Worm (Caenorhabditis elegans) whole organism, L2 larva: Measurements from ENCODE around the gene gnrr-4.
A peak's percentile ranks its signal among the peaks of the same experiment; 100 is the strongest.

Experiments used
- C34F6.9 ChIP-seq: fragments of 150-350 bp; optimal IDR thresholded peaks from 2 replicates; lab custom pipeline; 2014; ENCODE audit warnings: missing biosample characterization, missing genetic modification characterization
- F13H6.1 ChIP-seq: sonication (generic microtip); optimal IDR thresholded peaks from 2 replicates; lab custom pipeline; 2016; ENCODE audit warnings: missing genetic modification characterization, missing compliant biosample characterization
- R02D3.7 ChIP-seq: fragments of 150-350 bp; optimal IDR thresholded peaks from 2 replicates; lab custom pipeline; 2014; ENCODE audit warnings: missing biosample characterization, missing genetic modification characterization
- Y55F3AM.14 ChIP-seq: fragments of 200-800 bp; sonication (Bioruptor generic); optimal IDR thresholded peaks from 2 replicates; lab custom pipeline; 2018; ENCODE audit warnings: mild to moderate bottlenecking, missing genetic modification characterization, missing compliant biosample characterization
- ZK546.5 ChIP-seq: sonication (generic microtip); optimal IDR thresholded peaks from 2 replicates; lab custom pipeline; 2017; ENCODE audit warnings: missing biosample characterization, missing genetic modification characterization
- alr-1 ChIP-seq: fragments of 150-350 bp; optimal IDR thresholded peaks from 2 replicates; lab custom pipeline; 2014; ENCODE audit warnings: missing biosample characterization, missing genetic modification characterization
- aly-2 ChIP-seq: fragments of 150-350 bp; optimal IDR thresholded peaks from 2 replicates; lab custom pipeline; 2014; ENCODE audit warnings: missing biosample characterization, missing genetic modification characterization
- ama-1 ChIP-seq: fragments of 150-350 bp; optimal IDR thresholded peaks from 2 replicates; lab custom pipeline; 2018; ENCODE audit warnings: inconsistent platforms
- blmp-1 ChIP-seq: sonication (generic microtip); optimal IDR thresholded peaks from 2 replicates; lab custom pipeline; 2017; ENCODE audit warnings: missing genetic modification characterization, mild to moderate bottlenecking, missing compliant biosample characterization, antibody characterized with exemption, moderate library complexity; ENCODE audit not compliant: insufficient read depth
- ceh-16 ChIP-seq: fragments of 150-350 bp; optimal IDR thresholded peaks from 2 replicates; lab custom pipeline; 2014; ENCODE audit warnings: missing biosample characterization, missing genetic modification characterization
- ceh-82 ChIP-seq: fragments of 150-350 bp; optimal IDR thresholded peaks from 2 replicates; lab custom pipeline; 2014; ENCODE audit warnings: missing biosample characterization, missing genetic modification characterization
- crh-2 ChIP-seq: sonication (generic microtip); optimal IDR thresholded peaks from 2 replicates; lab custom pipeline; 2017; ENCODE audit warnings: missing biosample characterization, missing genetic modification characterization
- egl-27 ChIP-seq: sonication (generic microtip); optimal IDR thresholded peaks from 3 replicates; lab custom pipeline; 2017; ENCODE audit warnings: missing biosample characterization, missing genetic modification reagents, missing genetic modification characterization
- elt-1 ChIP-seq: fragments of 150-350 bp; optimal IDR thresholded peaks from 2 replicates; lab custom pipeline; 2014; ENCODE audit warnings: missing biosample characterization, missing genetic modification characterization
- elt-3 ChIP-seq: sonication (generic microtip); optimal IDR thresholded peaks from 2 replicates; lab custom pipeline; 2017; ENCODE audit warnings: missing biosample characterization, missing genetic modification characterization
- fos-1 ChIP-seq: fragments of 150-350 bp; optimal IDR thresholded peaks from 2 replicates; lab custom pipeline; 2014; ENCODE audit warnings: missing biosample characterization, missing genetic modification characterization
- lin-11 ChIP-seq: fragments of 150-350 bp; sonication (generic microtip); optimal IDR thresholded peaks from 2 replicates; lab custom pipeline; 2014; ENCODE audit warnings: missing biosample characterization, missing genetic modification characterization, inconsistent platforms, mixed read lengths
- lin-39 ChIP-seq: fragments of 150-350 bp; optimal IDR thresholded peaks from 2 replicates; lab custom pipeline; 2014; ENCODE audit warnings: missing biosample characterization, missing genetic modification reagents, missing genetic modification characterization
- lsy-2 ChIP-seq, 2 experiments: fragments of 150-350 bp in 1 of 2; sonication (generic microtip) in 1 of 2; optimal IDR thresholded peaks; 2 replicates each; lab custom pipeline; 2014 to 2017; ENCODE audit warnings: missing biosample characterization in 2 of 2, missing genetic modification characterization in 2 of 2
- mab-5 ChIP-seq: fragments of 150-350 bp; optimal IDR thresholded peaks from 2 replicates; lab custom pipeline; 2014; ENCODE audit warnings: missing biosample characterization, missing genetic modification characterization
- mbf-1 ChIP-seq: sonication (generic microtip); optimal IDR thresholded peaks from 2 replicates; lab custom pipeline; 2017; ENCODE audit warnings: missing biosample characterization, missing genetic modification characterization
- mdl-1 ChIP-seq, 2 experiments: fragments of 150-350 bp in 1 of 2; sonication (generic microtip) in 1 of 2; optimal IDR thresholded peaks; 2 replicates each; lab custom pipeline; 2017; ENCODE audit warnings: missing biosample characterization in 2 of 2, missing genetic modification characterization in 2 of 2
- nhr-10 ChIP-seq: sonication (generic microtip); optimal IDR thresholded peaks from 2 replicates; lab custom pipeline; 2017; ENCODE audit warnings: missing biosample characterization, missing genetic modification characterization
- nhr-11 ChIP-seq: fragments of 150-350 bp; optimal IDR thresholded peaks from 2 replicates; lab custom pipeline; 2014; ENCODE audit warnings: missing biosample characterization, missing genetic modification characterization
- nhr-12 ChIP-seq: fragments of 150-350 bp; optimal IDR thresholded peaks from 2 replicates; lab custom pipeline; 2014; ENCODE audit warnings: missing biosample characterization, missing genetic modification characterization
- nhr-129 ChIP-seq: fragments of 150-350 bp; optimal IDR thresholded peaks from 2 replicates; lab custom pipeline; 2014; ENCODE audit warnings: missing biosample characterization, missing genetic modification characterization
- nhr-21 ChIP-seq: fragments of 150-350 bp; optimal IDR thresholded peaks from 2 replicates; lab custom pipeline; 2014; ENCODE audit warnings: missing biosample characterization, missing genetic modification characterization
- nhr-23 ChIP-seq: fragments of 150-350 bp; optimal IDR thresholded peaks from 2 replicates; lab custom pipeline; 2014; ENCODE audit warnings: missing biosample characterization, missing genetic modification reagents, missing genetic modification characterization
- nhr-25 ChIP-seq: fragments of 150-350 bp; sonication (generic microtip); optimal IDR thresholded peaks from 3 replicates; lab custom pipeline; 2014; ENCODE audit warnings: missing biosample characterization, missing genetic modification characterization
- nhr-6 ChIP-seq: fragments of 150-350 bp; optimal IDR thresholded peaks from 2 replicates; lab custom pipeline; 2014; ENCODE audit warnings: missing biosample characterization, missing genetic modification characterization
- nhr-77 ChIP-seq: fragments of 150-350 bp; optimal IDR thresholded peaks from 2 replicates; lab custom pipeline; 2014; ENCODE audit warnings: missing biosample characterization, missing genetic modification characterization
- peb-1 ChIP-seq: fragments of 150-350 bp; optimal IDR thresholded peaks from 2 replicates; lab custom pipeline; 2014; ENCODE audit warnings: missing biosample characterization, missing genetic modification characterization
- sem-4 ChIP-seq: fragments of 150-350 bp; optimal IDR thresholded peaks from 2 replicates; lab custom pipeline; 2014; ENCODE audit warnings: missing biosample characterization, missing genetic modification reagents, missing genetic modification characterization
- skn-1 ChIP-seq: sonication (generic microtip); optimal IDR thresholded peaks from 2 replicates; lab custom pipeline; 2017; ENCODE audit warnings: missing biosample characterization, missing genetic modification characterization
- sma-3 ChIP-seq: sonication (generic microtip); optimal IDR thresholded peaks from 2 replicates; lab custom pipeline; 2016; ENCODE audit warnings: missing genetic modification reagents, missing genetic modification characterization, missing compliant biosample characterization
- sma-9 ChIP-seq, 2 experiments: fragments of 150-350 bp in 1 of 2; sonication (generic microtip) in 1 of 2; optimal IDR thresholded peaks; 2 replicates each; lab custom pipeline; 2014 to 2016; ENCODE audit warnings: missing genetic modification characterization in 2 of 2, mild to moderate bottlenecking in 1 of 2, missing biosample characterization in 1 of 2, missing compliant biosample characterization in 1 of 2, missing genetic modification reagents in 1 of 2, moderate library complexity in 1 of 2
- snpc-4 ChIP-seq: fragments of 150-350 bp; optimal IDR thresholded peaks from 2 replicates; lab custom pipeline; 2014; ENCODE audit warnings: missing biosample characterization, missing genetic modification characterization
- unc-39 ChIP-seq: fragments of 150-350 bp; optimal IDR thresholded peaks from 2 replicates; lab custom pipeline; 2014; ENCODE audit warnings: missing biosample characterization, missing genetic modification characterization
- unc-55 ChIP-seq: fragments of 150-350 bp; sonication (generic microtip); optimal IDR thresholded peaks from 3 replicates; lab custom pipeline; 2014; ENCODE audit warnings: missing biosample characterization, missing genetic modification reagents, missing genetic modification characterization
- unc-62 ChIP-seq: fragments of 150-350 bp; optimal IDR thresholded peaks from 2 replicates; lab custom pipeline; 2014; ENCODE audit warnings: missing biosample characterization, missing genetic modification reagents, missing genetic modification characterization
- zag-1 ChIP-seq: fragments of 150-350 bp; optimal IDR thresholded peaks from 2 replicates; lab custom pipeline; 2014; ENCODE audit warnings: missing biosample characterization, missing genetic modification characterization
- ztf-1 ChIP-seq: fragments of 200-800 bp; sonication (Bioruptor generic); conservative IDR thresholded peaks from 2 replicates; pipeline ENCODE4 v1.3.6; 2022; ENCODE audit warnings: missing genetic modification characterization, missing compliant biosample characterization
- ztf-11 ChIP-seq: sonication (generic microtip); optimal IDR thresholded peaks from 2 replicates; lab custom pipeline; 2017; ENCODE audit warnings: missing biosample characterization, missing genetic modification characterization
- ztf-4 ChIP-seq: fragments of 150-350 bp; optimal IDR thresholded peaks from 2 replicates; lab custom pipeline; 2014; ENCODE audit warnings: missing biosample characterization, missing genetic modification characterization

Gene gnrr-4

DNA sequence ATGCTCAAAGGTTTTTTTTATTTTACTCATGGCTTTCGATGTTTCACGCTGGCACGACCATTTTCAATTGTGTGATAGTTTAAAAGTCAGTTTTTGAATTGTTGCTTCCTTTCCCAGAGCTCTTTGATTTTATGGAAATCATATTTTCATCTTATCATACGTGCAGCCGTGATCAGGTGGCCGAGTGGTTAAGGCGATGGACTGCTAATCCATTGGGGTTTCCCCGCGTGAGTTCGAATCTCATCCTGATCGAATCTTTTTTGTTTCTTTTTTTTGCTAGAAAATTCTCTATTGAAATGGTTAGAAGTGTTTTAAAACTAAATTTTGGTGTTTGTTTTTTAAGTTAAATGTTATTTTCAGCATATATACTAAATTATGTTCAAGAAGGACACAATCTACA lies 33.9 kb downstream of the gnrr-4 start:
- TF ChIP-seq nhr-129 (no peak), lin-39 (tag; lab: Kevin White, UChicago) (no peak), fos-1 (tag; lab: Kevin White, UChicago) (no peak), unc-55 (GFP tag; lab: Kevin White, UChicago) (no peak), sem-4 (tag; lab: Kevin White, UChicago) (no peak), ceh-82 (tag; lab: Kevin White, UChicago) (no peak)

DNA sequence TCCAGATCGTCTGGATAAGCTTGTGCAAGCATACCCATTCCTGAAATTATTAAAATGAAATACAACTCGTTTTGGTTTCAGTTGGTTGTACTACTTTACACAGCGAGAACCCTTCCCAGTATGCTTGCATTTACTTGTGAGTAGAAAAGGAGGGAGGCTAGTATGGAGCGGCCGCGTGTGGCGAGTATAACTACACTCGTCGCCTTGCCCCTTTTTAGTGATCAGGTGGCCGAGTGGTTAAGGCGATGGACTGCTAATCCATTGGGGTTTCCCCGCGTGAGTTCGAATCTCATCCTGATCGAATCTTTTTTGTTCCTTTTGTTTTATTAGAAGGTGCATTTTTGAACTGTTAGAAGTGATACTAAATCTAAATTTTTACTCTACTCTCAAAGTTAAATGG lies 35.3 kb downstream of the gnrr-4 start:
- no peak for TF ChIP-seq ama-1 (lab: Kevin White, UChicago)
- no peak for TF ChIP-seq nhr-11 (tag; lab: Kevin White, UChicago)
- no peak for TF ChIP-seq nhr-77
- no peak for TF ChIP-seq ZK546.5 (tag; lab: Kevin White, UChicago)
- no peak for TF ChIP-seq nhr-6 (tag; lab: Kevin White, UChicago)
- TF ChIP-seq nhr-21: peak; percentile 42
- no peak for TF ChIP-seq nhr-25 (tag; lab: Kevin White, UChicago)
- no peak for TF ChIP-seq nhr-10 (tag; lab: Kevin White, UChicago)
- TF ChIP-seq nhr-23: no peak
- peak; percentile 3 for TF ChIP-seq Y55F3AM.14
- no peak for TF ChIP-seq ztf-1
- peak in 1 of 2 experiments; percentile 23 for TF ChIP-seq lsy-2 (tag; optimal IDR thresholded peaks at IDR 0.05; lab: Kevin White, UChicago)
- TF ChIP-seq nhr-12: no peak
- no peak for TF ChIP-seq R02D3.7
- no peak for TF ChIP-seq ceh-82 (tag; lab: Kevin White, UChicago)
- no peak for TF ChIP-seq elt-3 (tag; lab: Kevin White, UChicago)
- peak; percentile 36 for TF ChIP-seq fos-1 (tag; lab: Kevin White, UChicago)
- no peak for TF ChIP-seq unc-55 (GFP tag; lab: Kevin White, UChicago)
- peak; percentile 44 for TF ChIP-seq sma-3 (GFP tag; lab: Kevin White, UChicago)
- TF ChIP-seq sem-4 (tag; lab: Kevin White, UChicago): no peak
- no peak for TF ChIP-seq skn-1 (tag; lab: Kevin White, UChicago)
- TF ChIP-seq mbf-1 (tag; lab: Kevin White, UChicago): no peak
- peak; percentile 58 for TF ChIP-seq nhr-129
- TF ChIP-seq lin-11: peak; percentile 4
- TF ChIP-seq peb-1 (tag; lab: Kevin White, UChicago): no peak
- TF ChIP-seq alr-1 (tag; lab: Kevin White, UChicago): no peak
- no peak for TF ChIP-seq unc-62 (GFP tag; lab: Kevin White, UChicago)
- TF ChIP-seq mdl-1 (tag; optimal IDR thresholded peaks at IDR 0.05; lab: Kevin White, UChicago): no peak
- TF ChIP-seq C34F6.9 (tag; lab: Kevin White, UChicago): peak; percentile 17
- TF ChIP-seq ceh-16: no peak
- peak; percentile 41 for TF ChIP-seq mab-5
- no peak for TF ChIP-seq zag-1 (tag; lab: Kevin White, UChicago)
- TF ChIP-seq F13H6.1 (tag; lab: Kevin White, UChicago): peak; percentile 39
- peak; percentile 72 for TF ChIP-seq sma-9 (GFP tag; optimal IDR thresholded peaks at IDR 0.05; lab: Kevin White, UChicago)
- no peak for TF ChIP-seq sma-9 (tag; optimal IDR thresholded peaks at IDR 0.05; lab: Kevin White, UChicago)
- no peak for TF ChIP-seq unc-39 (tag; lab: Kevin White, UChicago)
- no peak for TF ChIP-seq lin-39 (tag; lab: Kevin White, UChicago)
- no peak for TF ChIP-seq ztf-4
- no peak for TF ChIP-seq blmp-1 (tag; lab: Kevin White, UChicago)
- TF ChIP-seq elt-1: no peak
- TF ChIP-seq ztf-11: no peak
- no peak for TF ChIP-seq egl-27 (tag; lab: Kevin White, UChicago)
- no peak for TF ChIP-seq snpc-4 (tag; lab: Kevin White, UChicago)
- TF ChIP-seq crh-2 (tag; lab: Kevin White, UChicago): peak; percentile 9

- TF ChIP-seq elt-1 (no peak), ama-1 (lab: Kevin White, UChicago) (no peak), elt-3 (tag; lab: Kevin White, UChicago) (no peak), nhr-11 (tag; lab: Kevin White, UChicago) (no peak), ceh-82 (tag; lab: Kevin White, UChicago) (no peak), C34F6.9 (tag; lab: Kevin White, UChicago) (no peak), fos-1 (tag; lab: Kevin White, UChicago) (no peak), peb-1 (tag; lab: Kevin White, UChicago) (no peak), nhr-6 (tag; lab: Kevin White, UChicago) (no peak), aly-2 (no peak), egl-27 (tag; lab: Kevin White, UChicago) (no peak), skn-1 (tag; lab: Kevin White, UChicago) (no peak), ztf-1 (no peak)
Observed at ce11 chrX:5699555-5699954, 43.6 kb downstream of the gnrr-4 start.
